Fruit fly (Drosophila melanogaster) whole organism, pupa: ENCODE measurements around the gene CG33796.

ENCODE experiments used
- CG10348 ChIP-seq: fragments of 200-800 bp; sonication (Bioruptor generic); IDR thresholded peaks from 2 replicates; pipeline ENCODE4 v1.3.6; 2022; ENCODE audit warnings: missing biosample characterization, missing genetic modification characterization
- CG12605 ChIP-seq: fragments of 200-800 bp; sonication (Bioruptor generic); IDR thresholded peaks from 2 replicates; pipeline ENCODE4 v1.3.6; 2022; ENCODE audit warnings: missing biosample characterization, missing genetic modification characterization
- CG13204 ChIP-seq: fragments of 200-800 bp; sonication (Bioruptor generic); optimal IDR thresholded peaks from 2 replicates; lab custom pipeline; 2018; ENCODE audit warnings: missing biosample characterization, mild to moderate bottlenecking, missing genetic modification characterization, moderate library complexity
- CG14655 ChIP-seq: fragments of 200-800 bp; sonication (Bioruptor generic); optimal IDR thresholded peaks from 3 replicates; lab custom pipeline; 2017; ENCODE audit warnings: mild to moderate bottlenecking, missing biosample characterization, missing genetic modification reagents, missing genetic modification characterization
- CG15710 ChIP-seq: fragments of 200-800 bp; sonication (Bioruptor generic); optimal IDR thresholded peaks from 2 replicates; lab custom pipeline; 2018; ENCODE audit warnings: missing biosample characterization, mild to moderate bottlenecking, missing genetic modification characterization, moderate library complexity
- CG17806 ChIP-seq: fragments of 200-800 bp; sonication (Bioruptor generic); optimal IDR thresholded peaks from 2 replicates; lab custom pipeline; 2018; ENCODE audit warnings: missing biosample characterization, mild to moderate bottlenecking, missing genetic modification characterization, moderate library complexity
- CG32121 ChIP-seq: fragments of 200-800 bp; sonication (Bioruptor generic); IDR thresholded peaks from 2 replicates; pipeline ENCODE4 v1.3.6; 2022; ENCODE audit warnings: missing biosample characterization, missing genetic modification characterization
- CG34367 ChIP-seq: fragments of 200-800 bp; sonication (Bioruptor generic); optimal IDR thresholded peaks from 2 replicates; lab custom pipeline; 2018; ENCODE audit warnings: missing biosample characterization, mild to moderate bottlenecking, missing genetic modification characterization
- CG4496 ChIP-seq: fragments of 200-800 bp; sonication (Bioruptor generic); IDR thresholded peaks from 3 replicates; pipeline ENCODE4 v1.3.6; 2022; ENCODE audit warnings: missing biosample characterization, missing genetic modification characterization
- CG8159 ChIP-seq: fragments of 200-800 bp; sonication (Bioruptor generic); optimal IDR thresholded peaks from 3 replicates; lab custom pipeline; 2018; ENCODE audit warnings: missing biosample characterization, mild to moderate bottlenecking, missing genetic modification characterization, moderate library complexity
- CG8301 ChIP-seq: fragments of 200-800 bp; sonication (Bioruptor generic); optimal IDR thresholded peaks from 2 replicates; lab custom pipeline; 2018; ENCODE audit warnings: missing biosample characterization, mild to moderate bottlenecking, missing genetic modification characterization
- CG9948 ChIP-seq: fragments of 200-800 bp; sonication (Bioruptor generic); optimal IDR thresholded peaks from 2 replicates; lab custom pipeline; 2018; ENCODE audit warnings: missing biosample characterization, mild to moderate bottlenecking, missing genetic modification characterization, moderate library complexity
- D1 ChIP-seq: fragments of 200-800 bp; sonication (Bioruptor generic); optimal IDR thresholded peaks from 2 replicates; lab custom pipeline; 2018; ENCODE audit warnings: missing biosample characterization, mild to moderate bottlenecking, missing genetic modification characterization, moderate library complexity
- EcR ChIP-seq: fragments of 200-800 bp; sonication (Bioruptor generic); optimal IDR thresholded peaks from 3 replicates; lab custom pipeline; 2019; ENCODE audit warnings: missing biosample characterization, missing genetic modification characterization, mild to moderate bottlenecking, moderate library complexity, missing genetic modification reagents
- Ets98B ChIP-seq: fragments of 200-800 bp; sonication (Bioruptor generic); IDR thresholded peaks from 2 replicates; pipeline ENCODE4 v1.3.6; 2022; ENCODE audit warnings: missing biosample characterization, missing genetic modification characterization
- Pif1A ChIP-seq: fragments of 200-800 bp; sonication (Bioruptor generic); optimal IDR thresholded peaks from 3 replicates; lab custom pipeline; 2016; ENCODE audit warnings: missing biosample characterization, missing genetic modification characterization
- Pif1B ChIP-seq: fragments of 200-800 bp; sonication (Bioruptor generic); optimal IDR thresholded peaks from 3 replicates; lab custom pipeline; 2016; ENCODE audit warnings: missing biosample characterization, missing genetic modification characterization
- Snoo ChIP-seq: fragments of 200-800 bp; sonication (Bioruptor generic); optimal IDR thresholded peaks from 3 replicates; lab custom pipeline; 2017; ENCODE audit warnings: missing biosample characterization, mild to moderate bottlenecking, missing genetic modification characterization, inconsistent platforms
- fd96Ca ChIP-seq: fragments of 200-800 bp; sonication (Bioruptor generic); IDR thresholded peaks from 3 replicates; pipeline ENCODE4 v1.3.6; 2022; ENCODE audit warnings: missing biosample characterization, missing genetic modification characterization
- gl ChIP-seq: fragments of 200-800 bp; sonication (Bioruptor generic); optimal IDR thresholded peaks from 2 replicates; lab custom pipeline; 2018; ENCODE audit warnings: missing biosample characterization, mild to moderate bottlenecking, missing genetic modification characterization
- rn ChIP-seq: fragments of 200-800 bp; sonication (Bioruptor generic); IDR thresholded peaks from 2 replicates; pipeline ENCODE4 v1.3.6; 2022; ENCODE audit warnings: missing biosample characterization, missing genetic modification characterization

The CG33796 gene

DNA sequence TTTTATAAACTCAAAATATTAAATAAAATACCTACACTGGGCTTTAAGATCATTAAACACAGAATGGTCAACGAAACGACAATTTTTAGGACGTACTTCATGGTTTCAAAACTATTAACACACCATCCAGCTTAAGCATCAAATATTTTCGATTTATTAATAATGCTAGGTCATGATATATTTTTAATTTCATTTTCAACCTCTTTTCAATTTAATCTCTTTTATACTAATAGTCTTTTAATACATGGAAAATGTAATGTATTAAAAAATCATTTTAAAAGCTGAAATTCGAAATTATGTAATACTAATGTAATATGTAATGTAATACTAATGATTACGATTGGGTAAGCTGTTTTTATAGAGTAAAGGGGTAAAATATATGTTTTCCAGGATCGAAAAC, at the start of gene CG33796:
Gene CG33796 (minus strand): TSS at position 101 of the 400 bp plus-strand sequence.
- no peak for TF ChIP-seq CG34367
- TF ChIP-seq, all 21 proteins: peak for 0

dm6 chr3L:16217935-16218334, 48.0 kb upstream of the CG33796 start:
- no peak for TF ChIP-seq CG32121 (GFP tag; lab: Robert Waterston, UW)
- peak; percentile 4; the same call in 1 of the 2 replicates for TF ChIP-seq rn (GFP tag; lab: Robert Waterston, UW)
- TF ChIP-seq fd96Ca (GFP tag; lab: Robert Waterston, UW), result 0 out of 3 replicates have a peak, but pooled peaks have one; percentile 8
- TF ChIP-seq CG8301 (tag; lab: Kevin White, UChicago), result peak; percentile 77
- peak; percentile 21 for TF ChIP-seq CG15710 (tag; lab: Kevin White, UChicago)
- TF ChIP-seq CG12605 (GFP tag; lab: Robert Waterston, UW), result peak; percentile 63
- TF ChIP-seq Ets98B (GFP tag; lab: Robert Waterston, UW), result peak; percentile 82
- no peak for TF ChIP-seq gl (tag; lab: Kevin White, UChicago)
- peak; percentile 60 for TF ChIP-seq CG9948 (tag; lab: Kevin White, UChicago)
- no peak for TF ChIP-seq Snoo (tag; lab: Kevin White, UChicago)
- TF ChIP-seq CG4496 (GFP tag; lab: Robert Waterston, UW), result peak; percentile 64; the same call in 2 of the 3 replicates
- no peak for TF ChIP-seq D1 (tag; lab: Kevin White, UChicago)
- peak; percentile 41 for TF ChIP-seq Pif1B (GFP tag; lab: Kevin White, UChicago)
- TF ChIP-seq CG13204 (GFP tag; lab: Kevin White, UChicago), result no peak
- peak; percentile 45 for TF ChIP-seq CG34367
- TF ChIP-seq CG14655, result peak; percentile 79
- TF ChIP-seq CG17806 (tag; lab: Kevin White, UChicago), result peak; percentile 59
- peak; percentile 52 for TF ChIP-seq Pif1A (GFP tag; lab: Kevin White, UChicago)
- peak; percentile 39 for TF ChIP-seq CG8159 (tag; lab: Kevin White, UChicago)
- no peak for TF ChIP-seq CG10348 (GFP tag; lab: Robert Waterston, UW)
- TF ChIP-seq EcR (GFP tag; lab: Kevin White, UChicago), result no peak
- TF ChIP-seq, all 21 proteins: peak for 14

- TF ChIP-seq CG34367 (no peak), CG9948 (tag; lab: Kevin White, UChicago) (no peak), CG8159 (tag; lab: Kevin White, UChicago) (no peak)
These were observed 47.3 kb upstream of the CG33796 start, which contains the start of gene CG13073 for dm6 chr3L:16217203-16217602. CG13073 (minus strand) TSS chr3L:16217303.

- no peak for TF ChIP-seq CG10348 (GFP tag; lab: Robert Waterston, UW)
- TF ChIP-seq CG13204 (GFP tag; lab: Kevin White, UChicago), result no peak
- no peak for TF ChIP-seq CG12605 (GFP tag; lab: Robert Waterston, UW)
These were observed 45.9 kb upstream of the CG33796 start for dm6 chr3L:16215816-16216215.

- no peak for TF ChIP-seq CG13204 (GFP tag; lab: Kevin White, UChicago)
- no peak for TF ChIP-seq CG34367
- TF ChIP-seq CG9948 (tag; lab: Kevin White, UChicago), result no peak
- TF ChIP-seq Snoo (tag; lab: Kevin White, UChicago), result no peak
- no peak for TF ChIP-seq CG12605 (GFP tag; lab: Robert Waterston, UW)
- no peak for TF ChIP-seq CG15710 (tag; lab: Kevin White, UChicago)
- peak; percentile 36 for TF ChIP-seq CG8159 (tag; lab: Kevin White, UChicago)
- no peak for TF ChIP-seq CG8301 (tag; lab: Kevin White, UChicago)
- no peak for TF ChIP-seq Pif1B (GFP tag; lab: Kevin White, UChicago)
These were observed 45.5 kb upstream of the CG33796 start for dm6 chr3L:16215411-16215810.

DNA sequence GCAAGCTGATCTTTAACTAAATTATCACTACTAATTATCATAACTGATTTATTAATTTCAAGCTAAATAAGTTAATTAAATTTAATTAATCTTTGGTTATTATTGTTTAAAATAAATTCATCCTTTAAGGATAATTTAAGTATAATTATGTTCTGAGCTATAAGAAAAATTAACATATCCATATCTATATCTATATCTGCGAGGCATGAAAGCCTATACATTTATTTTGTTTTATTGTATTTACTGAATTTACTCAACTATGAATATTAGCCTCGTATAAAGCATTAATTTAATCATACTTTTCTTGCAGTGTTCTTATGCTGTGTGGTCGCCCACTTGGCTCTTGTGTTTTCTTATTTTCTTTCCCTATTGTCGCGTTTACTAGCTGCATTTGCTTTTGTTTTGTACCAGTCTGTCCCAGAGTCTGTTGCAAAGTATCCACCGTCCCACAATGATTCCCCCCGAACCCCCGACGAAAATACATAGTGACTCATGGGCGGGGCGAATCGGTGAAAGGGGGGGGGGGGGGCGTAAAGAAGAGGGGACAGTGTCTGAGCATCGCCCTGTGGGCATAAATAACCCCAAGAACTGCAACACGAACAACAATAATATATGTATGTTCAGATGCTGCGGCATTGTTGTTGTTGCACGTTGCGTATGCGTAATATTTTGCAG, 44.8 kb upstream of the CG33796 start:
- TF ChIP-seq gl (tag; lab: Kevin White, UChicago) (peak; percentile 40), EcR (GFP tag; lab: Kevin White, UChicago) (peak; percentile 64), CG8159 (tag; lab: Kevin White, UChicago) (peak; percentile 43), CG17806 (tag; lab: Kevin White, UChicago) (peak; percentile 41), Snoo (tag; lab: Kevin White, UChicago) (peak; percentile 37), Pif1A (GFP tag; lab: Kevin White, UChicago) (no peak), CG8301 (tag; lab: Kevin White, UChicago) (no peak), CG12605 (GFP tag; lab: Robert Waterston, UW) (no peak; the same call in 1 of the 2 replicates), CG15710 (tag; lab: Kevin White, UChicago) (peak; percentile 36), D1 (tag; lab: Kevin White, UChicago) (no peak), CG13204 (GFP tag; lab: Kevin White, UChicago) (peak; percentile 79), CG10348 (GFP tag; lab: Robert Waterston, UW) (no peak), Ets98B (GFP tag; lab: Robert Waterston, UW) (peak; percentile 55), CG34367 (no peak), CG4496 (GFP tag; lab: Robert Waterston, UW) (peak; percentile 42; the same call in 1 of the 3 replicates), rn (GFP tag; lab: Robert Waterston, UW) (no peak), CG32121 (GFP tag; lab: Robert Waterston, UW) (peak; percentile 64), CG9948 (tag; lab: Kevin White, UChicago) (peak; percentile 38), Pif1B (GFP tag; lab: Kevin White, UChicago) (no peak), fd96Ca (GFP tag; lab: Robert Waterston, UW) (peak; percentile 65; the same call in 2 of the 3 replicates), CG14655 (peak; percentile 26)
